Fruit fly (Drosophila melanogaster): Measurements from ENCODE around the gene CG34426.

CG34426 gene

dm6 chr3L:8787701-8788100 is 14.6 kb upstream of the CG34426 start:
- TF ChIP-seq h (GFP tag; optimal IDR thresholded peaks at IDR 0.05) = no peak
- TF ChIP-seq dl (GFP tag; optimal IDR thresholded peaks at IDR 0.05; ENCODE audit: insufficient read depth in 1 of 2, partially characterized antibody in 2 of 2) = no peak
- TF ChIP-seq Vsx2 (GFP tag; optimal IDR thresholded peaks at IDR 0.05; ENCODE audit: partially characterized antibody) = no peak
- no peak for TF ChIP-seq lola (GFP tag; optimal IDR thresholded peaks at IDR 0.05)

- TF ChIP-seq Dfd (GFP tag; optimal IDR thresholded peaks at IDR 0.05) (no peak), psq (GFP tag; optimal IDR thresholded peaks at IDR 0.05) (no peak), br (GFP tag; optimal IDR thresholded peaks at IDR 0.05) (no peak), Vsx2 (GFP tag; optimal IDR thresholded peaks at IDR 0.05; ENCODE audit: partially characterized antibody) (no peak), CG9705 (GFP tag; optimal IDR thresholded peaks at IDR 0.05) (no peak), Rel (GFP tag; optimal IDR thresholded peaks at IDR 0.05) (no peak), Rel (tag; optimal IDR thresholded peaks at IDR 0.05) (no peak), HLH106 (tag; optimal IDR thresholded peaks at IDR 0.05) (no peak), tai (GFP tag; optimal IDR thresholded peaks at IDR 0.05) (no peak), fru (GFP tag; optimal IDR thresholded peaks at IDR 0.05) (no peak), foxo (GFP tag; optimal IDR thresholded peaks at IDR 0.05) (no peak), CrebA (GFP tag; optimal IDR thresholded peaks at IDR 0.05; ENCODE audit: borderline replicate concordance) (no peak), sv (GFP tag; optimal IDR thresholded peaks at IDR 0.05) (no peak), rgr (GFP tag; optimal IDR thresholded peaks at IDR 0.05) (no peak), GATAd (GFP tag; optimal IDR thresholded peaks at IDR 0.05) (no peak), pan (optimal IDR thresholded peaks at IDR 0.05) (no peak), Abd-B (GFP tag; optimal IDR thresholded peaks at IDR 0.05) (no peak), Sp1 (GFP tag; optimal IDR thresholded peaks at IDR 0.05) (no peak), sage (GFP tag; optimal IDR thresholded peaks at IDR 0.05) (no peak), Hnf4 (GFP tag; optimal IDR thresholded peaks at IDR 0.05) (no peak)
Measured at dm6 chr3L:8788445-8788844, 13.8 kb upstream of the CG34426 start, which contains the start of gene Acbp5. Gene Acbp5, minus strand, starts transcription at chr3L:8788545.

dm6 chr3L:8798129-8798528 is 4.1 kb upstream of the CG34426 start:
- TF ChIP-seq CrebA (GFP tag; optimal IDR thresholded peaks at IDR 0.05; ENCODE audit: borderline replicate concordance) (no peak), Hnf4 (GFP tag; optimal IDR thresholded peaks at IDR 0.05) (no peak), lola (GFP tag; optimal IDR thresholded peaks at IDR 0.05) (no peak), HLH106 (tag; optimal IDR thresholded peaks at IDR 0.05) (no peak), psq (GFP tag; optimal IDR thresholded peaks at IDR 0.05) (no peak), br (GFP tag; optimal IDR thresholded peaks at IDR 0.05) (no peak), fru (GFP tag; optimal IDR thresholded peaks at IDR 0.05) (no peak), OdsH (GFP tag; optimal IDR thresholded peaks at IDR 0.05) (no peak), Dif (GFP tag; optimal IDR thresholded peaks at IDR 0.05; ENCODE audit: partially characterized antibody) (no peak), ey (GFP tag; optimal IDR thresholded peaks at IDR 0.05) (no peak), Abd-B (GFP tag; optimal IDR thresholded peaks at IDR 0.05) (no peak)

dm6 chr3L:8798539-8798938 is 3.7 kb upstream of the CG34426 start:
- TF ChIP-seq Myc (optimal IDR thresholded peaks at IDR 0.05) (peak; percentile 92), dmrt93B (GFP tag; optimal IDR thresholded peaks at IDR 0.05) (no peak)

- TF ChIP-seq Hr83 (GFP tag; optimal IDR thresholded peaks at IDR 0.05; ENCODE audit: poor library complexity, severe bottlenecking) (no peak), jim (GFP tag; optimal IDR thresholded peaks at IDR 0.05) (no peak), usp (GFP tag; optimal IDR thresholded peaks at IDR 0.05) (no peak), Hr78 (GFP tag; optimal IDR thresholded peaks at IDR 0.05) (no peak), CG9705 (GFP tag; optimal IDR thresholded peaks at IDR 0.05) (no peak), br (GFP tag; optimal IDR thresholded peaks at IDR 0.05) (no peak), Myc (optimal IDR thresholded peaks at IDR 0.05) (no peak), Hnf4 (GFP tag; optimal IDR thresholded peaks at IDR 0.05) (no peak), pan (optimal IDR thresholded peaks at IDR 0.05) (no peak), N (GFP tag; optimal IDR thresholded peaks at IDR 0.05) (no peak), dl (GFP tag; optimal IDR thresholded peaks at IDR 0.05; ENCODE audit: insufficient read depth in 1 of 2, partially characterized antibody in 2 of 2) (no peak), Abd-B (GFP tag; optimal IDR thresholded peaks at IDR 0.05) (no peak), GATAd (GFP tag; optimal IDR thresholded peaks at IDR 0.05) (no peak), Vsx2 (GFP tag; optimal IDR thresholded peaks at IDR 0.05; ENCODE audit: partially characterized antibody) (no peak), Sp1 (GFP tag; optimal IDR thresholded peaks at IDR 0.05) (no peak), tai (GFP tag; optimal IDR thresholded peaks at IDR 0.05) (no peak), Rel (GFP tag; optimal IDR thresholded peaks at IDR 0.05) (no peak), Rel (tag; optimal IDR thresholded peaks at IDR 0.05) (no peak), OdsH (GFP tag; optimal IDR thresholded peaks at IDR 0.05) (no peak)
Measured at dm6 chr3L:8800432-8800831, 1.8 kb upstream of the CG34426 start, which contains the start of gene CG13310. Gene CG13310, minus strand, starts transcription at chr3L:8800532.

All from whole organism, wandering third instar larva.